Worm (Caenorhabditis elegans): ENCODE measurements around the gene clec-210.

- TF ChIP-seq flt-1 (GFP tag; IDR thresholded peaks at IDR 0.05) (no peak), ztf-29 (GFP tag; IDR thresholded peaks at IDR 0.05) (no peak), cog-1 (tag; optimal IDR thresholded peaks at IDR 0.05) (no peak), klf-2 (GFP tag; conservative IDR thresholded peaks at IDR 0.05) (no peak), med-1 (GFP tag; optimal IDR thresholded peaks at IDR 0.05; ENCODE audit: insufficient read depth) (no peak), T22C8.4 (GFP tag; IDR thresholded peaks at IDR 0.05) (no peak), ref-1 (GFP tag; conservative IDR thresholded peaks at IDR 0.05) (no peak), ztf-23 (GFP tag; IDR thresholded peaks at IDR 0.05) (no peak)
Measured at ce11 chrV:3162299-3162698, 44.1 kb downstream of the clec-210 start.

All from whole organism, midembryonic.